Worm (Caenorhabditis elegans) whole organism, L4 larva: ENCODE measurements around the gene srd-55.
A peak's percentile ranks its signal among the peaks of the same experiment; 100 is the strongest.

Source experiments
- F10B5.3 ChIP-seq: sonication (generic microtip); optimal IDR thresholded peaks from 2 replicates; lab custom pipeline; 2016; ENCODE audit warnings: mild to moderate bottlenecking, missing genetic modification characterization, missing compliant biosample characterization
- F26F4.8 ChIP-seq: fragments of 200-800 bp; sonication (Bioruptor generic); conservative IDR thresholded peaks from 2 replicates; pipeline ENCODE4 v1.3.6; 2022; ENCODE audit warnings: missing genetic modification characterization, missing compliant biosample characterization
- F37D6.2 ChIP-seq: sonication (generic microtip); optimal IDR thresholded peaks from 2 replicates; lab custom pipeline; 2016; ENCODE audit warnings: mild to moderate bottlenecking, missing genetic modification characterization, missing compliant biosample characterization
- F44E2.7 ChIP-seq: fragments of 200-800 bp; sonication (Bioruptor generic); IDR thresholded peaks from 2 replicates; pipeline ENCODE4 v2.1.2; 2022; ENCODE audit warnings: missing genetic modification characterization, missing compliant biosample characterization
- T26A8.4 ChIP-seq: fragments of 200-800 bp; sonication (Bioruptor generic); IDR thresholded peaks from 2 replicates; pipeline ENCODE4 v1.3.6; 2022; ENCODE audit warnings: missing genetic modification characterization, missing compliant biosample characterization
- Y48G9A.11 ChIP-seq: fragments of 200-800 bp; sonication (Bioruptor generic); IDR thresholded peaks from 2 replicates; pipeline ENCODE4 v1.3.6; 2022; ENCODE audit warnings: missing genetic modification reagents, missing genetic modification characterization, missing compliant biosample characterization
- Y5F2A.4 ChIP-seq: fragments of 200-800 bp; sonication (Bioruptor generic); optimal IDR thresholded peaks from 2 replicates; lab custom pipeline; 2018; ENCODE audit warnings: mild to moderate bottlenecking, missing genetic modification characterization, missing compliant biosample characterization
- Y75B8A.6 ChIP-seq: fragments of 200-800 bp; sonication (Bioruptor generic); IDR thresholded peaks from 2 replicates; pipeline ENCODE4 v1.3.6; 2022; ENCODE audit warnings: missing genetic modification reagents, missing genetic modification characterization, missing compliant biosample characterization
- ZK337.2 ChIP-seq: fragments of 200-800 bp; sonication (Bioruptor generic); IDR thresholded peaks from 2 replicates; pipeline ENCODE4 v1.3.6; 2022; ENCODE audit warnings: missing genetic modification reagents, missing genetic modification characterization, missing compliant biosample characterization
- aha-1 ChIP-seq: fragments of 150-350 bp; peaks from one replicate; lab custom pipeline; 2014; ENCODE audit warnings: missing biosample characterization, missing genetic modification characterization
- cey-2 ChIP-seq: sonication (generic microtip); optimal IDR thresholded peaks from 3 replicates; lab custom pipeline; 2017; ENCODE audit warnings: missing genetic modification characterization, mild to moderate bottlenecking, missing compliant biosample characterization, antibody characterized with exemption, borderline replicate concordance; ENCODE audit not compliant: insufficient read depth
- ctbp-1 ChIP-seq: fragments of 200-800 bp; sonication (Bioruptor generic); IDR thresholded peaks from 2 replicates; pipeline ENCODE4 v1.3.6; 2022; ENCODE audit warnings: missing genetic modification reagents, missing genetic modification characterization, missing compliant biosample characterization
- daf-19 ChIP-seq: fragments of 200-800 bp; sonication (Bioruptor generic); conservative IDR thresholded peaks from 2 replicates; pipeline ENCODE4 v1.3.6; 2022; ENCODE audit warnings: missing genetic modification characterization, missing compliant biosample characterization
- egl-27 ChIP-seq: sonication (generic microtip); optimal IDR thresholded peaks from 3 replicates; lab custom pipeline; 2017; ENCODE audit warnings: missing biosample characterization, missing genetic modification reagents, missing genetic modification characterization
- fkh-10 ChIP-seq: fragments of 150-350 bp; optimal IDR thresholded peaks from 2 replicates; lab custom pipeline; 2014; ENCODE audit warnings: missing biosample characterization, missing genetic modification reagents, missing genetic modification characterization
- gei-8 ChIP-seq: fragments of 200-800 bp; sonication (Bioruptor generic); optimal IDR thresholded peaks from 2 replicates; lab custom pipeline; 2018; ENCODE audit warnings: mild to moderate bottlenecking, missing genetic modification characterization, missing compliant biosample characterization
- hif-1 ChIP-seq, 2 experiments: sonication (generic microtip); optimal IDR thresholded peaks; 2 replicates each; lab custom pipeline; 2016 to 2017; ENCODE audit warnings: missing compliant biosample characterization in 2 of 2, missing genetic modification characterization in 2 of 2, missing genetic modification reagents in 2 of 2, missing genotype in 2 of 2, mild to moderate bottlenecking in 1 of 2
- hlh-30 ChIP-seq: sonication (generic microtip); optimal IDR thresholded peaks from 2 replicates; lab custom pipeline; 2017; ENCODE audit warnings: antibody characterized with exemption, mild to moderate bottlenecking, missing genetic modification characterization, missing compliant biosample characterization; ENCODE audit not compliant: insufficient read depth
- lin-1 ChIP-seq: fragments of 200-800 bp; sonication (Bioruptor generic); IDR thresholded peaks from 2 replicates; pipeline ENCODE4 v1.3.6; 2022; ENCODE audit warnings: missing genetic modification reagents, missing genetic modification characterization, missing compliant biosample characterization
- lin-13 ChIP-seq: fragments of 150-350 bp; optimal IDR thresholded peaks from 2 replicates; lab custom pipeline; 2014; ENCODE audit warnings: missing biosample characterization, missing genetic modification reagents, missing genetic modification characterization
- lin-15B ChIP-seq: fragments of 150-350 bp; sonication (generic microtip); optimal IDR thresholded peaks from 3 replicates; lab custom pipeline; 2014; ENCODE audit warnings: missing biosample characterization, missing genetic modification characterization
- lin-39 ChIP-seq: fragments of 150-350 bp; optimal IDR thresholded peaks from 2 replicates; lab custom pipeline; 2014; ENCODE audit warnings: missing biosample characterization, missing genetic modification reagents, missing genetic modification characterization
- lir-3 ChIP-seq: sonication (generic microtip); optimal IDR thresholded peaks from 2 replicates; lab custom pipeline; 2016; ENCODE audit warnings: mild to moderate bottlenecking, missing genetic modification characterization, missing compliant biosample characterization
- madf-5 ChIP-seq, 2 experiments: fragments of 200-800 bp; sonication (Bioruptor generic); IDR thresholded peaks; 2 replicates each; pipeline ENCODE4 v1.3.6; 2022; ENCODE audit warnings: missing compliant biosample characterization in 2 of 2, missing genetic modification characterization in 2 of 2
- mdl-1 ChIP-seq, 2 experiments: fragments of 150-350 bp in 1 of 2; sonication (generic microtip) in 1 of 2; optimal IDR thresholded peaks; 2 replicates each; lab custom pipeline; 2014 to 2017; ENCODE audit warnings: missing biosample characterization in 2 of 2, missing genetic modification characterization in 2 of 2
- mdt-29 ChIP-seq: fragments of 200-800 bp; sonication (Bioruptor generic); IDR thresholded peaks from 2 replicates; pipeline ENCODE4 v1.3.6; 2022; ENCODE audit warnings: missing genetic modification reagents, missing genetic modification characterization, missing compliant biosample characterization
- mes-2 ChIP-seq: sonication (generic microtip); optimal IDR thresholded peaks from 2 replicates; lab custom pipeline; 2016; ENCODE audit warnings: missing genotype, mild to moderate bottlenecking, missing genetic modification characterization, missing compliant biosample characterization; ENCODE audit not compliant: poor library complexity, severe bottlenecking
- mxl-2 ChIP-seq: fragments of 200-800 bp; sonication (Bioruptor generic); conservative IDR thresholded peaks from 2 replicates; pipeline ENCODE4 v1.3.6; 2022; ENCODE audit warnings: missing genetic modification reagents, missing genetic modification characterization, missing compliant biosample characterization
- mxl-3 ChIP-seq: fragments of 200-800 bp; sonication (Bioruptor generic); optimal IDR thresholded peaks from 2 replicates; lab custom pipeline; 2018; ENCODE audit warnings: mild to moderate bottlenecking, missing genetic modification characterization, missing compliant biosample characterization
- nhr-10 ChIP-seq: fragments of 150-350 bp; optimal IDR thresholded peaks from 2 replicates; lab custom pipeline; 2014; ENCODE audit warnings: missing biosample characterization, missing genetic modification characterization
- nhr-11 ChIP-seq: fragments of 150-350 bp; optimal IDR thresholded peaks from 2 replicates; lab custom pipeline; 2014; ENCODE audit warnings: missing biosample characterization, missing genetic modification characterization
- nhr-237 ChIP-seq: sonication (generic microtip); optimal IDR thresholded peaks from 2 replicates; lab custom pipeline; 2017; ENCODE audit warnings: missing biosample characterization, missing genetic modification characterization
- nhr-6 ChIP-seq: fragments of 150-350 bp; optimal IDR thresholded peaks from 2 replicates; lab custom pipeline; 2014; ENCODE audit warnings: missing biosample characterization, missing genetic modification characterization
- pha-4 ChIP-seq, 2 experiments: fragments of 150-350 bp in 1 of 2; fragments of 200-800 bp in 1 of 2; sonication (Bioruptor generic) in 1 of 2; IDR thresholded peaks in 1 of 2; optimal IDR thresholded peaks in 1 of 2; 2 replicates each; pipeline versions ENCODE4 v1.3.6 to Lab custom; 2014 to 2022; ENCODE audit warnings: missing genetic modification characterization in 2 of 2, missing genetic modification reagents in 2 of 2, missing biosample characterization in 1 of 2, missing compliant biosample characterization in 1 of 2
- rbr-2 ChIP-seq: sonication (generic microtip); optimal IDR thresholded peaks from 2 replicates; lab custom pipeline; 2016; ENCODE audit warnings: missing genotype, missing genetic modification characterization, missing compliant biosample characterization
- spr-3 ChIP-seq: fragments of 200-800 bp; sonication (Bioruptor generic); optimal IDR thresholded peaks from 2 replicates; lab custom pipeline; 2018; ENCODE audit warnings: mild to moderate bottlenecking, missing genetic modification characterization, missing compliant biosample characterization
- unc-62 ChIP-seq, 3 experiments: fragments of 150-350 bp in 1 of 3; sonication (generic microtip); optimal IDR thresholded peaks in 2 of 3; peaks in 1 of 3; 1 replicate in 1 of 3; 2 replicates in 2 of 3; lab custom pipeline; 2014 to 2017; ENCODE audit warnings: missing biosample characterization in 3 of 3, missing genetic modification characterization in 3 of 3, missing genetic modification reagents in 3 of 3, missing genotype in 1 of 3
- vab-7 ChIP-seq: fragments of 200-800 bp; sonication (Bioruptor generic); IDR thresholded peaks from 2 replicates; pipeline ENCODE4 v1.3.6; 2022; ENCODE audit warnings: missing genetic modification reagents, missing genetic modification characterization, missing compliant biosample characterization
- zip-2 ChIP-seq: fragments of 150-350 bp; optimal IDR thresholded peaks from 2 replicates; lab custom pipeline; 2014; ENCODE audit warnings: missing biosample characterization, missing genetic modification characterization

srd-55 gene

ce11 chrII:7392052-7392694 lies 16.1 kb upstream of the srd-55 start (continued):
- TF ChIP-seq spr-3 (GFP tag; lab: Kevin White, UChicago): no peak
- TF ChIP-seq nhr-6: no peak
- peak in 1 of 2 experiments; percentile 48 for TF ChIP-seq hif-1 (tag; optimal IDR thresholded peaks at IDR 0.05; lab: Kevin White, UChicago)
- TF ChIP-seq ZK337.2 (GFP tag; lab: Robert Waterston, UW): no peak
- no peak for TF ChIP-seq nhr-10 (tag; lab: Kevin White, UChicago)
- peak; percentile 62 for TF ChIP-seq T26A8.4 (GFP tag; lab: Robert Waterston, UW)
- TF ChIP-seq daf-19: 0 out of 2 replicates have a peak, but pooled peaks have one; percentile 44
- TF ChIP-seq lin-39 (tag; lab: Kevin White, UChicago): no peak
- no peak for TF ChIP-seq F26F4.8
- TF ChIP-seq F44E2.7 (GFP tag; lab: Robert Waterston, UW): no peak
- TF ChIP-seq mdt-29: no peak
- no peak for TF ChIP-seq nhr-237
- TF ChIP-seq cey-2 (tag; lab: Kevin White, UChicago): no peak
- TF ChIP-seq Y5F2A.4 (GFP tag; lab: Kevin White, UChicago): no peak
- TF ChIP-seq lin-13: peak; percentile 42
- no peak for TF ChIP-seq mes-2
- TF ChIP-seq mdl-1 (tag; optimal IDR thresholded peaks at IDR 0.05; lab: Kevin White, UChicago): peak; percentile 39 to 77
- TF ChIP-seq fkh-10: no peak
- TF ChIP-seq zip-2: peak; percentile 93
- no peak for TF ChIP-seq Y75B8A.6 (GFP tag; lab: Robert Waterston, UW)
- TF ChIP-seq rbr-2 (tag; lab: Kevin White, UChicago): peak; percentile 44
- TF ChIP-seq lin-1 (GFP tag; lab: Robert Waterston, UW): no peak
- TF ChIP-seq lin-15B (tag; lab: Kevin White, UChicago): no peak
- no peak for TF ChIP-seq madf-5 (GFP tag; IDR thresholded peaks at IDR 0.05; lab: Robert Waterston, UW)
- TF ChIP-seq Y48G9A.11 (GFP tag; lab: Robert Waterston, UW): no peak
- peak; percentile 42; the same call in 1 of the 2 replicates for TF ChIP-seq ctbp-1 (GFP tag; lab: Robert Waterston, UW)
- no peak for TF ChIP-seq gei-8 (GFP tag; lab: Kevin White, UChicago)
- TF ChIP-seq mxl-2 (GFP tag; lab: Robert Waterston, UW): no peak
- no peak for TF ChIP-seq F37D6.2 (tag; lab: Kevin White, UChicago)
- peak; percentile 69 for TF ChIP-seq nhr-11 (tag; lab: Kevin White, UChicago)
- no peak for TF ChIP-seq pha-4 (GFP tag; IDR thresholded peaks at IDR 0.05; lab: Robert Waterston, UW)
- TF ChIP-seq pha-4 (tag; optimal IDR thresholded peaks at IDR 0.05; lab: Kevin White, UChicago): no peak
- no peak for TF ChIP-seq F10B5.3 (tag; lab: Kevin White, UChicago)
- TF ChIP-seq vab-7 (GFP tag; lab: Robert Waterston, UW): no peak

- TF ChIP-seq mxl-3 (GFP tag; lab: Kevin White, UChicago) (peak; percentile 28), lir-3 (tag; lab: Kevin White, UChicago) (no peak), aha-1 (tag; lab: Kevin White, UChicago) (no peak), unc-62 (GFP tag; optimal IDR thresholded peaks at IDR 0.05 in 1 of 2; lab: Kevin White, UChicago) (peak in 1 of 2 experiments; percentile 63), unc-62 (tag; optimal IDR thresholded peaks at IDR 0.05; lab: Kevin White, UChicago) (no peak), hlh-30 (tag; lab: Kevin White, UChicago) (peak; percentile 38), egl-27 (tag; lab: Kevin White, UChicago) (no peak)
- TF ChIP-seq, all 104 proteins: peak for 3
Measured at ce11 chrII:7393393-7393792, 14.9 kb upstream of the srd-55 start.
